Worm (Caenorhabditis elegans) whole organism, early embryonic: ENCODE measurements around the gene ZK180.6.

Experiments used
- B0310.2 ChIP-seq: sonication (generic microtip); optimal IDR thresholded peaks from 2 replicates; lab custom pipeline; 2016; ENCODE audit warnings: mild to moderate bottlenecking, missing genetic modification characterization, missing compliant biosample characterization
- F13C5.2 ChIP-seq: sonication (generic microtip); optimal IDR thresholded peaks from 2 replicates; lab custom pipeline; 2017; ENCODE audit warnings: mild to moderate bottlenecking, missing genetic modification characterization, inconsistent platforms, missing compliant biosample characterization
- aly-1 ChIP-seq: sonication (generic microtip); optimal IDR thresholded peaks from 2 replicates; lab custom pipeline; 2016; ENCODE audit warnings: missing genetic modification characterization, missing compliant biosample characterization
- ama-1 ChIP-seq: fragments of 150-350 bp; optimal IDR thresholded peaks from 2 replicates; lab custom pipeline; 2014
- ceh-36 ChIP-seq: sonication (generic microtip); optimal IDR thresholded peaks from 2 replicates; lab custom pipeline; 2016; ENCODE audit warnings: missing genetic modification characterization, inconsistent platforms, missing compliant biosample characterization
- ets-7 ChIP-seq: sonication (generic microtip); optimal IDR thresholded peaks from 2 replicates; lab custom pipeline; 2016; ENCODE audit warnings: missing genotype, missing genetic modification characterization, missing compliant biosample characterization
- flt-1 ChIP-seq: fragments of 200-800 bp; sonication (Bioruptor generic); IDR thresholded peaks from 2 replicates; pipeline ENCODE4 v1.3.6; 2022; ENCODE audit warnings: missing genetic modification characterization, missing compliant biosample characterization
- hmg-4 ChIP-seq: fragments of 200-800 bp; sonication (Bioruptor generic); optimal IDR thresholded peaks from 2 replicates; lab custom pipeline; 2018; ENCODE audit warnings: mild to moderate bottlenecking, missing genetic modification characterization, missing compliant biosample characterization
- hnd-1 ChIP-seq: sonication (generic microtip); optimal IDR thresholded peaks from 2 replicates; lab custom pipeline; 2016; ENCODE audit warnings: missing genetic modification characterization, missing compliant biosample characterization
- scrt-1 ChIP-seq: fragments of 200-800 bp; sonication (Bioruptor generic); IDR thresholded peaks from 2 replicates; pipeline ENCODE4 v1.3.6; 2022; ENCODE audit warnings: missing genetic modification characterization, missing compliant biosample characterization
- sea-1 ChIP-seq: fragments of 200-800 bp; sonication (Bioruptor generic); conservative IDR thresholded peaks from 2 replicates; pipeline ENCODE4 v1.3.6; 2022; ENCODE audit warnings: missing genetic modification characterization, missing compliant biosample characterization
- tbx-11 ChIP-seq: fragments of 200-800 bp; sonication (Bioruptor generic); IDR thresholded peaks from 2 replicates; pipeline ENCODE4 v1.3.6; 2022; ENCODE audit warnings: missing genetic modification characterization, missing compliant biosample characterization
- tbx-37 ChIP-seq: fragments of 200-800 bp; sonication (Bioruptor generic); conservative IDR thresholded peaks from 2 replicates; pipeline ENCODE4 v1.3.6; 2022; ENCODE audit warnings: missing genetic modification reagents, missing genetic modification characterization, missing compliant biosample characterization
- tra-4 ChIP-seq: sonication (generic microtip); optimal IDR thresholded peaks from 2 replicates; lab custom pipeline; 2017; ENCODE audit warnings: missing genetic modification characterization, missing compliant biosample characterization

DNA sequence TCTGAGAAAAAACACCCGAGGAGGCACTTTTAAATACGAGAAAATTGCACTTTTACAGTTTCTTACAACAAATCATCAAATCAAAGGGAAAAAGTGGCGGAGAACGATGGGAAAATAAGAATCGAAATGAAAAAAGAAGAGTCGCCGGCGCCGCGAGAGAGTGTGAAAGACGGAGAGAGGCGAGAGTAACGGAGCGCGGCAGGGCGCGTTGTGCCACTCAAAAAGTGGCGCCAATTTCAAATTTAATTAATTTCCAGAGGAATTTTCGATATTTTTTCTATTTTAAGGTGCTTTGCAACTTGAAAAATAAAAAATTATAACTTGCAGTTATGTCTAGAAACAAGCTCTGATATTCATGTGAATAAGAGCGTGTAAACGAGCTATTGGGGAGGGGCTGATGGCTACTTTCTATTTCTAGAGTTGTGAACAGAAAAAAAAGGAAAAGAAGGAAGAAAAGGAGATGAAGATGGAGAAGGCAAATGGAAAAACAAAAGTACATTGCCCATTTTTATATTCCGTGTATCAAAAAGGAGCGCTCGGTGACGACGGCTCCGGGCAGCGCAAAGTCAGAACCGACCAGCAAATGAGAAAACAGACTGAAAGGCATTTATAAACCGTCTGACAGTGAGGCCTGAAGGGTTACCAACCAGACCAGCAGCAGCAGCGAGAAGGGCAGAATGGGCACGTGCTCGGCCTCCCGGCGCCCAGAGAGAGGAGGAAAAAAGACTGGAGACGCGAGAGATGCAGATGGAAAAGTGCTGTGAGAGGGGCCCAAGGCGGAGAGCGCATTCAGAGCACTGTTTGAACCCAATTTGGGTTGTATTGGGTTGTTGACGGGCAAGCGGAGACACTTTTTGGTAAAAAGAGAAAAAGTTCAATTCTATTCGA is 53.7 kb downstream of the ZK180.6 start:
- TF ChIP-seq ama-1 (no peak), scrt-1 (GFP tag; lab: Robert Waterston, UW) (no peak), sea-1 (GFP tag; lab: Robert Waterston, UW) (no peak), ets-7 (tag; lab: Kevin White, UChicago) (no peak), aly-1 (no peak), hmg-4 (GFP tag; lab: Kevin White, UChicago) (no peak), F13C5.2 (tag; lab: Kevin White, UChicago) (no peak), flt-1 (no peak), ceh-36 (no peak), B0310.2 (tag; lab: Kevin White, UChicago) (no peak), tbx-11 (GFP tag; lab: Robert Waterston, UW) (no peak), tra-4 (tag; lab: Kevin White, UChicago) (no peak), hnd-1 (tag; lab: Kevin White, UChicago) (no peak), tbx-37 (no peak)
